Fruit fly (Drosophila melanogaster) whole organism, prepupa: Measurements from ENCODE around the gene Nepl19.

Experiments used
- Blimp-1 ChIP-seq: fragments of 200-800 bp; sonication (Bioruptor generic); optimal IDR thresholded peaks from 3 replicates; lab custom pipeline; 2017; ENCODE audit warnings: missing biosample characterization, missing genetic modification characterization, mild to moderate bottlenecking, moderate library complexity, missing genetic modification reagents
- CG11294 ChIP-seq: fragments of 200-800 bp; sonication (Bioruptor generic); IDR thresholded peaks from 2 replicates; pipeline ENCODE4 v1.3.6; 2022; ENCODE audit warnings: missing biosample characterization, missing genetic modification characterization
- CG32006 ChIP-seq: fragments of 200-800 bp; sonication (Bioruptor generic); optimal IDR thresholded peaks from 3 replicates; lab custom pipeline; 2017; ENCODE audit warnings: missing biosample characterization, mild to moderate bottlenecking, missing genetic modification characterization
- CG3919 ChIP-seq: fragments of 200-800 bp; sonication (Bioruptor generic); optimal IDR thresholded peaks from 3 replicates; lab custom pipeline; 2016; ENCODE audit warnings: missing biosample characterization, missing genetic modification characterization
- CG6276 ChIP-seq: fragments of 200-800 bp; sonication (Bioruptor generic); optimal IDR thresholded peaks from 2 replicates; lab custom pipeline; 2017; ENCODE audit warnings: missing biosample characterization, mild to moderate bottlenecking, missing genetic modification characterization
- CG6792 ChIP-seq: fragments of 200-800 bp; sonication (Bioruptor generic); optimal IDR thresholded peaks from 3 replicates; lab custom pipeline; 2016; ENCODE audit warnings: missing biosample characterization, missing genetic modification characterization
- Gug ChIP-seq: fragments of 200-800 bp; sonication (Bioruptor generic); IDR thresholded peaks from 2 replicates; pipeline ENCODE4 v1.3.6; 2022; ENCODE audit warnings: missing biosample characterization, missing genetic modification characterization
- Met ChIP-seq: fragments of 200-800 bp; sonication (Bioruptor generic); optimal IDR thresholded peaks from 3 replicates; lab custom pipeline; 2016; ENCODE audit warnings: missing biosample characterization, missing genetic modification characterization
- Smox ChIP-seq: fragments of 200-800 bp; sonication (Bioruptor generic); optimal IDR thresholded peaks from 3 replicates; lab custom pipeline; 2016; ENCODE audit warnings: missing biosample characterization, missing genetic modification characterization
- Sox102F ChIP-seq: fragments of 200-800 bp; sonication (Bioruptor generic); optimal IDR thresholded peaks from 2 replicates; lab custom pipeline; 2016; ENCODE audit warnings: missing biosample characterization, mild to moderate bottlenecking, missing genetic modification characterization
- Sox15 ChIP-seq: fragments of 200-800 bp; sonication (Bioruptor generic); optimal IDR thresholded peaks from 3 replicates; lab custom pipeline; 2016; ENCODE audit warnings: missing biosample characterization, missing genetic modification characterization
- achi ChIP-seq: fragments of 200-800 bp; sonication (Bioruptor generic); optimal IDR thresholded peaks from 3 replicates; lab custom pipeline; 2016; ENCODE audit warnings: missing biosample characterization, missing genetic modification characterization
- dac ChIP-seq: fragments of 200-800 bp; sonication (Bioruptor generic); optimal IDR thresholded peaks from 2 replicates; lab custom pipeline; 2017; ENCODE audit warnings: missing biosample characterization, mild to moderate bottlenecking, missing genetic modification characterization
- fkh ChIP-seq: fragments of 200-800 bp; sonication (Bioruptor generic); optimal IDR thresholded peaks from 3 replicates; lab custom pipeline; 2017; ENCODE audit warnings: missing biosample characterization, mild to moderate bottlenecking, missing genetic modification characterization, moderate library complexity
- pdm3 ChIP-seq: fragments of 200-800 bp; sonication (Bioruptor generic); optimal IDR thresholded peaks from 3 replicates; lab custom pipeline; 2016; ENCODE audit warnings: missing biosample characterization, missing genetic modification characterization

Nepl19 gene

DNA sequence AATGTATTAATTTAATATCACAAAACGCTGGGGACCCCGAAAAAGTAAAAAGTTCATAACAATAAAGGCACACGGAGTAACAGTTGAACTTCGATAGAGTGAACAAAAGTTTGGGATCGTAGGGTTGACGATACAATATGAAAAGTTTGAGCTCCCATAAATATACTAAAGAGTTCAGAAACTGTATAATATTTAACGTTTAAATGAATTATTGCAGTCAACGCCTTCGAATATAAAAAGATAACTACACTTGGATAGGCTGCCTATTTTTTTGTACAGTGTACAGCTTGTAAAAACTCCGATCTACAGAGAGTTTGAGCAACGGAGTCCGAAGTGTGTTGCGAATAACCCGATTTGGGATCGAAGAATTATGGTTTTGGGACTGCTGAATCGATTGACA lies 49.2 kb downstream of the Nepl19 start (continued):
- no peak for TF ChIP-seq Sox102F (GFP tag; lab: Kevin White, UChicago)
- TF ChIP-seq Met (GFP tag; lab: Kevin White, UChicago) = no peak
- no peak for TF ChIP-seq CG32006 (GFP tag; lab: Kevin White, UChicago)
- TF ChIP-seq CG3919 = no peak
- TF ChIP-seq Gug (GFP tag; lab: Robert Waterston, UW) = no peak
- no peak for TF ChIP-seq dac (GFP tag; lab: Kevin White, UChicago)
- no peak for TF ChIP-seq fkh
- TF ChIP-seq Smox = no peak
- TF ChIP-seq pdm3 (GFP tag; lab: Kevin White, UChicago) = no peak
- peak; percentile 33 for TF ChIP-seq CG6792 (GFP tag; lab: Kevin White, UChicago)
- TF ChIP-seq achi = no peak

dm6 chr3R:28829328-28829916 lies 50.5 kb downstream of the Nepl19 start:
- TF ChIP-seq Sox15 = no peak
- no peak for TF ChIP-seq CG6276 (GFP tag; lab: Kevin White, UChicago)
- peak; percentile 72 for TF ChIP-seq fkh
- no peak for TF ChIP-seq CG11294
- TF ChIP-seq CG32006 (GFP tag; lab: Kevin White, UChicago) = no peak
- no peak for TF ChIP-seq Blimp-1 (GFP tag; lab: Kevin White, UChicago)
- TF ChIP-seq, all 60 proteins: peak for 1
